Worm (Caenorhabditis elegans) whole organism, L4 larva: ENCODE measurements around the gene pad-2.

Source experiments
- F26F4.8 ChIP-seq: fragments of 200-800 bp; sonication (Bioruptor generic); conservative IDR thresholded peaks from 2 replicates; pipeline ENCODE4 v1.3.6; 2022; ENCODE audit warnings: missing genetic modification characterization, missing compliant biosample characterization
- F37D6.2 ChIP-seq: sonication (generic microtip); optimal IDR thresholded peaks from 2 replicates; lab custom pipeline; 2016; ENCODE audit warnings: mild to moderate bottlenecking, missing genetic modification characterization, missing compliant biosample characterization
- F44E2.7 ChIP-seq: fragments of 200-800 bp; sonication (Bioruptor generic); IDR thresholded peaks from 2 replicates; pipeline ENCODE4 v2.1.2; 2022; ENCODE audit warnings: missing genetic modification characterization, missing compliant biosample characterization
- aha-1 ChIP-seq: fragments of 150-350 bp; peaks from one replicate; lab custom pipeline; 2014; ENCODE audit warnings: missing biosample characterization, missing genetic modification characterization
- arid-1 ChIP-seq: fragments of 200-800 bp; sonication (Bioruptor generic); conservative IDR thresholded peaks from 2 replicates; pipeline ENCODE4 v1.3.6; 2022; ENCODE audit warnings: missing genetic modification reagents, missing genetic modification characterization, missing compliant biosample characterization
- ceh-44 ChIP-seq: fragments of 200-800 bp; sonication (Bioruptor generic); IDR thresholded peaks from 2 replicates; pipeline ENCODE4 v1.3.6; 2022; ENCODE audit warnings: missing genetic modification reagents, missing genetic modification characterization, missing compliant biosample characterization
- ceh-62 ChIP-seq: sonication (generic microtip); optimal IDR thresholded peaks from 2 replicates; lab custom pipeline; 2017; ENCODE audit warnings: missing biosample characterization, missing genetic modification characterization
- ceh-82 ChIP-seq: sonication (generic microtip); optimal IDR thresholded peaks from 2 replicates; lab custom pipeline; 2017; ENCODE audit warnings: missing biosample characterization, missing genetic modification characterization
- ces-1 ChIP-seq: fragments of 150-350 bp; sonication (generic microtip); optimal IDR thresholded peaks from 4 replicates; lab custom pipeline; 2014; ENCODE audit warnings: missing biosample characterization, missing genetic modification reagents, missing genetic modification characterization
- cey-2 ChIP-seq: sonication (generic microtip); optimal IDR thresholded peaks from 3 replicates; lab custom pipeline; 2017; ENCODE audit warnings: missing genetic modification characterization, mild to moderate bottlenecking, missing compliant biosample characterization, antibody characterized with exemption, borderline replicate concordance; ENCODE audit not compliant: insufficient read depth
- ctbp-1 ChIP-seq: fragments of 200-800 bp; sonication (Bioruptor generic); IDR thresholded peaks from 2 replicates; pipeline ENCODE4 v1.3.6; 2022; ENCODE audit warnings: missing genetic modification reagents, missing genetic modification characterization, missing compliant biosample characterization
- dmd-6 ChIP-seq: fragments of 200-800 bp; sonication (Bioruptor generic); IDR thresholded peaks from 2 replicates; pipeline ENCODE4 v1.3.6; 2022; ENCODE audit warnings: missing genetic modification reagents, missing genetic modification characterization, missing compliant biosample characterization
- dmd-8 ChIP-seq: fragments of 200-800 bp; sonication (Bioruptor generic); IDR thresholded peaks from 2 replicates; pipeline ENCODE4 v1.3.6; 2022; ENCODE audit warnings: missing genetic modification characterization, missing compliant biosample characterization
- dmd-9 ChIP-seq: fragments of 200-800 bp; sonication (Bioruptor generic); IDR thresholded peaks from 2 replicates; pipeline ENCODE4 v1.3.6; 2022; ENCODE audit warnings: missing genetic modification reagents, missing genetic modification characterization, missing compliant biosample characterization
- egl-43 ChIP-seq: fragments of 200-800 bp; sonication (Bioruptor generic); IDR thresholded peaks from 2 replicates; pipeline ENCODE4 v1.3.6; 2022; ENCODE audit warnings: missing genetic modification reagents, missing genetic modification characterization, missing compliant biosample characterization
- fkh-10 ChIP-seq: fragments of 150-350 bp; optimal IDR thresholded peaks from 2 replicates; lab custom pipeline; 2014; ENCODE audit warnings: missing biosample characterization, missing genetic modification reagents, missing genetic modification characterization
- hif-1 ChIP-seq, 2 experiments: sonication (generic microtip); optimal IDR thresholded peaks; 2 replicates each; lab custom pipeline; 2016 to 2017; ENCODE audit warnings: missing compliant biosample characterization in 2 of 2, missing genetic modification characterization in 2 of 2, missing genetic modification reagents in 2 of 2, missing genotype in 2 of 2, mild to moderate bottlenecking in 1 of 2
- hlh-11 ChIP-seq: fragments of 200-800 bp; sonication (Bioruptor generic); optimal IDR thresholded peaks from 2 replicates; lab custom pipeline; 2018; ENCODE audit warnings: mild to moderate bottlenecking, missing genetic modification characterization, missing compliant biosample characterization
- hlh-30 ChIP-seq: sonication (generic microtip); optimal IDR thresholded peaks from 2 replicates; lab custom pipeline; 2017; ENCODE audit warnings: antibody characterized with exemption, mild to moderate bottlenecking, missing genetic modification characterization, missing compliant biosample characterization; ENCODE audit not compliant: insufficient read depth
- lin-13 ChIP-seq: fragments of 150-350 bp; optimal IDR thresholded peaks from 2 replicates; lab custom pipeline; 2014; ENCODE audit warnings: missing biosample characterization, missing genetic modification reagents, missing genetic modification characterization
- lin-38 ChIP-seq: fragments of 200-800 bp; sonication (Bioruptor generic); IDR thresholded peaks from 2 replicates; pipeline ENCODE4 v1.3.6; 2022; ENCODE audit warnings: missing genetic modification reagents, missing genetic modification characterization, missing compliant biosample characterization
- lsy-2 ChIP-seq, 2 experiments: fragments of 150-350 bp in 1 of 2; sonication (generic microtip) in 1 of 2; optimal IDR thresholded peaks; 2 replicates each; lab custom pipeline; 2014 to 2017; ENCODE audit warnings: missing biosample characterization in 2 of 2, missing genetic modification characterization in 2 of 2
- madf-9 ChIP-seq: fragments of 200-800 bp; sonication (Bioruptor generic); conservative IDR thresholded peaks from 2 replicates; pipeline ENCODE4 v1.3.6; 2022; ENCODE audit warnings: missing genetic modification reagents, missing genetic modification characterization, missing compliant biosample characterization
- mdl-1 ChIP-seq, 2 experiments: fragments of 150-350 bp in 1 of 2; sonication (generic microtip) in 1 of 2; optimal IDR thresholded peaks; 2 replicates each; lab custom pipeline; 2014 to 2017; ENCODE audit warnings: missing biosample characterization in 2 of 2, missing genetic modification characterization in 2 of 2
- mep-1 ChIP-seq: fragments of 150-350 bp; sonication (generic microtip); optimal IDR thresholded peaks from 3 replicates; lab custom pipeline; 2014; ENCODE audit warnings: missing biosample characterization, missing genetic modification characterization
- mes-2 ChIP-seq: sonication (generic microtip); optimal IDR thresholded peaks from 2 replicates; lab custom pipeline; 2016; ENCODE audit warnings: missing genotype, mild to moderate bottlenecking, missing genetic modification characterization, missing compliant biosample characterization; ENCODE audit not compliant: poor library complexity, severe bottlenecking
- mxl-3 ChIP-seq: fragments of 200-800 bp; sonication (Bioruptor generic); optimal IDR thresholded peaks from 2 replicates; lab custom pipeline; 2018; ENCODE audit warnings: mild to moderate bottlenecking, missing genetic modification characterization, missing compliant biosample characterization
- nhr-10 ChIP-seq: fragments of 150-350 bp; optimal IDR thresholded peaks from 2 replicates; lab custom pipeline; 2014; ENCODE audit warnings: missing biosample characterization, missing genetic modification characterization
- nhr-102 ChIP-seq: sonication (generic microtip); optimal IDR thresholded peaks from 2 replicates; lab custom pipeline; 2016; ENCODE audit warnings: mild to moderate bottlenecking, missing genetic modification characterization, moderate library complexity, missing compliant biosample characterization
- nhr-11 ChIP-seq: fragments of 150-350 bp; optimal IDR thresholded peaks from 2 replicates; lab custom pipeline; 2014; ENCODE audit warnings: missing biosample characterization, missing genetic modification characterization
- nhr-237 ChIP-seq: sonication (generic microtip); optimal IDR thresholded peaks from 2 replicates; lab custom pipeline; 2017; ENCODE audit warnings: missing biosample characterization, missing genetic modification characterization
- nhr-41 ChIP-seq: fragments of 200-800 bp; sonication (Bioruptor generic); IDR thresholded peaks from 2 replicates; pipeline ENCODE4 v1.3.6; 2022; ENCODE audit warnings: missing genetic modification reagents, missing genetic modification characterization, missing compliant biosample characterization
- nhr-6 ChIP-seq: fragments of 150-350 bp; optimal IDR thresholded peaks from 2 replicates; lab custom pipeline; 2014; ENCODE audit warnings: missing biosample characterization, missing genetic modification characterization
- nhr-76 ChIP-seq: fragments of 150-350 bp; optimal IDR thresholded peaks from 2 replicates; lab custom pipeline; 2014; ENCODE audit warnings: missing biosample characterization, missing genetic modification characterization
- php-3 ChIP-seq: fragments of 200-800 bp; sonication (Bioruptor generic); IDR thresholded peaks from 2 replicates; pipeline ENCODE4 v1.3.6; 2022; ENCODE audit warnings: missing genetic modification reagents, missing genetic modification characterization, missing compliant biosample characterization
- rbr-2 ChIP-seq: sonication (generic microtip); optimal IDR thresholded peaks from 2 replicates; lab custom pipeline; 2016; ENCODE audit warnings: missing genotype, missing genetic modification characterization, missing compliant biosample characterization
- set-16 ChIP-seq: fragments of 200-800 bp; sonication (Bioruptor generic); IDR thresholded peaks from 2 replicates; pipeline ENCODE4 v1.3.6; 2022; ENCODE audit warnings: missing genetic modification reagents, missing genetic modification characterization, missing compliant biosample characterization
- skn-1 ChIP-seq: fragments of 150-350 bp; optimal IDR thresholded peaks from 2 replicates; lab custom pipeline; 2014; ENCODE audit warnings: missing biosample characterization, missing genetic modification characterization
- tra-1 ChIP-seq: fragments of 200-800 bp; sonication (Bioruptor generic); IDR thresholded peaks from 2 replicates; pipeline ENCODE4 v1.3.6; 2022; ENCODE audit warnings: missing genetic modification reagents, missing genetic modification characterization, missing compliant biosample characterization
- unc-130 ChIP-seq: sonication (generic microtip); optimal IDR thresholded peaks from 2 replicates; lab custom pipeline; 2016; ENCODE audit warnings: missing genetic modification reagents, missing genetic modification characterization, missing compliant biosample characterization
- unc-62 ChIP-seq, 3 experiments: fragments of 150-350 bp in 1 of 3; sonication (generic microtip); optimal IDR thresholded peaks in 2 of 3; peaks in 1 of 3; 1 replicate in 1 of 3; 2 replicates in 2 of 3; lab custom pipeline; 2014 to 2017; ENCODE audit warnings: missing biosample characterization in 3 of 3, missing genetic modification characterization in 3 of 3, missing genetic modification reagents in 3 of 3, missing genotype in 1 of 3
- vab-7 ChIP-seq: fragments of 200-800 bp; sonication (Bioruptor generic); IDR thresholded peaks from 2 replicates; pipeline ENCODE4 v1.3.6; 2022; ENCODE audit warnings: missing genetic modification reagents, missing genetic modification characterization, missing compliant biosample characterization
- zag-1 ChIP-seq: fragments of 150-350 bp; optimal IDR thresholded peaks from 2 replicates; lab custom pipeline; 2014; ENCODE audit warnings: missing biosample characterization, missing genetic modification characterization
- zfp-2 ChIP-seq: sonication (generic microtip); optimal IDR thresholded peaks from 2 replicates; lab custom pipeline; 2016; ENCODE audit warnings: mild to moderate bottlenecking, missing genetic modification characterization, missing compliant biosample characterization
- zfp-3 ChIP-seq: fragments of 200-800 bp; sonication (Bioruptor generic); conservative IDR thresholded peaks from 2 replicates; pipeline ENCODE4 v1.3.6; 2022; ENCODE audit warnings: missing genetic modification reagents, missing genetic modification characterization, missing compliant biosample characterization

Gene pad-2

DNA sequence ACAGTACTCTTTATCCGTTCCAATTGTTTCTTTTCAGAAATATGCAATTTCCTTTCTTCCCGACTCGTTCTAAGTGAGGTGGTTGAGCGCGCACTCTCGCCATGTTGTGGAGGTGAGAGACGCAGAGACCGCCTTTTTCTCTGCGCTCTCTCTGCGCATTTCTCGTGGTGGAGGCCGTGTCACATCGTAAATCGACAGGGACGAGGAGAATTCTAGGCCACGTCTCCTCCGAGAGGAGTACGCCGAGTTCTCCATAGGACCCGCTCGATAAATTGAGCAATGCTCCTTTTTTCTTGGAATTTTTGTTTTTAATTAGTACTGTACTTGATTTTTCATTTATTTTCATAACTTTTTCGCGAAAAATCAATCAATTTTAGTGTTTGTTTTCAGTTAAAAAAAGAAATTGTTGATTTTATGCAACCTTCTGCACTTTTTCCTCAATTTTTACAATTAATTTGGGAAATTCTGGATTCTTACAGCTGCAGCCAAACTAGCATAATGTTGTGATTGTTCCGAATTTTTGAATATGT lies 8.1 kb upstream of the pad-2 start, which contains the start of gene cnk-1 (continued):
- TF ChIP-seq nhr-6 (peak; percentile 43), unc-130 (GFP tag; lab: Kevin White, UChicago) (peak; percentile 94), cey-2 (no peak), lin-38 (GFP tag; lab: Robert Waterston, UW) (peak; percentile 98), dmd-8 (peak; percentile 85), nhr-76 (no peak), F37D6.2 (tag; lab: Kevin White, UChicago) (peak; percentile 74), nhr-102 (tag; lab: Kevin White, UChicago) (peak; percentile 81), F44E2.7 (GFP tag; lab: Robert Waterston, UW) (no peak), zfp-3 (peak; percentile 98), nhr-11 (tag; lab: Kevin White, UChicago) (peak; percentile 1), arid-1 (GFP tag; lab: Robert Waterston, UW) (peak; percentile 96), mdl-1 (tag; optimal IDR thresholded peaks at IDR 0.05; lab: Kevin White, UChicago) (no peak), F26F4.8 (GFP tag; lab: Robert Waterston, UW) (no peak)

DNA sequence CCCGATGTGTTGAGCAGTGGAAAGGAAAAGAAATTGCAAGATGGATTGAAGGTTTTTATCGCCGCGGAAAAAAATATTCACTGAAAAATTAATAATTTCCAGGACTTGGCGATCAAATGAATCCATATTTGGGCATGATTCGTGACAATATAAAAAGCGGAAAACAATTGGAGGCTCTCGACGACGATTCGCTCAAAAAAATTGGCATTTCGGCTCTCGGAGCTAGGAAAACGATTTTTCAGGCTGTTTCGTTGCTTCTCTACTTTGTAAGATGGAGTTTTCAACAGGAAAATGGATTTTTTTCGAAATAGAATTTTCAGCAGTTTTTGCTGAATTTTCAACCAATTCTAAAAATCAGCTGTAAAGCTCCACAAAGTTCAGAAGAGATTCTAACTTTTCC lies 7.1 kb upstream of the pad-2 start:
- TF ChIP-seq arid-1 (GFP tag; lab: Robert Waterston, UW) = no peak
- no peak for TF ChIP-seq set-16 (GFP tag; lab: Robert Waterston, UW)
- no peak for TF ChIP-seq ceh-62
- TF ChIP-seq aha-1 = peak; percentile 84
- TF ChIP-seq php-3 (GFP tag; lab: Robert Waterston, UW) = no peak
- no peak for TF ChIP-seq ceh-82
- no peak for TF ChIP-seq nhr-41 (GFP tag; lab: Robert Waterston, UW)
- TF ChIP-seq unc-62 (GFP tag; optimal IDR thresholded peaks at IDR 0.05 in 1 of 2; lab: Kevin White, UChicago) = peak in 1 of 2 experiments; percentile 55
- TF ChIP-seq unc-62 (tag; optimal IDR thresholded peaks at IDR 0.05; lab: Kevin White, UChicago) = no peak
- TF ChIP-seq hlh-11 (tag; lab: Kevin White, UChicago) = no peak
- no peak for TF ChIP-seq vab-7 (GFP tag; lab: Robert Waterston, UW)
- no peak for TF ChIP-seq ctbp-1
- no peak for TF ChIP-seq skn-1 (tag; lab: Kevin White, UChicago)

- TF ChIP-seq mes-2 (tag; lab: Kevin White, UChicago) (peak; percentile 9), set-16 (GFP tag; lab: Robert Waterston, UW) (peak; percentile 93), lsy-2 (tag; optimal IDR thresholded peaks at IDR 0.05; lab: Kevin White, UChicago) (peak; percentile 46 to 58), egl-43 (GFP tag; lab: Robert Waterston, UW) (peak; percentile 65; the same call in 1 of the 2 replicates), mxl-3 (GFP tag; lab: Kevin White, UChicago) (peak; percentile 28), nhr-10 (tag; lab: Kevin White, UChicago) (no peak), dmd-6 (peak; percentile 55), fkh-10 (GFP tag; lab: Kevin White, UChicago) (peak; percentile 61), lin-13 (GFP tag; lab: Kevin White, UChicago) (peak; percentile 19), hif-1 (tag; optimal IDR thresholded peaks at IDR 0.05; lab: Kevin White, UChicago) (peak in 1 of 2 experiments; percentile 55), cey-2 (no peak), madf-9 (GFP tag; lab: Robert Waterston, UW) (peak; percentile 49; the same call in 1 of the 2 replicates), zag-1 (tag; lab: Kevin White, UChicago) (peak; percentile 33), mep-1 (tag; lab: Kevin White, UChicago) (peak; percentile 61), mdl-1 (tag; optimal IDR thresholded peaks at IDR 0.05; lab: Kevin White, UChicago) (peak; percentile 48 to 74), zfp-2 (tag; lab: Kevin White, UChicago) (no peak), hlh-30 (tag; lab: Kevin White, UChicago) (peak; percentile 65), ces-1 (peak; percentile 84), dmd-9 (no peak), dmd-8 (no peak), vab-7 (GFP tag; lab: Robert Waterston, UW) (peak; percentile 59), hlh-11 (tag; lab: Kevin White, UChicago) (peak; percentile 42), nhr-237 (tag; lab: Kevin White, UChicago) (no peak), tra-1 (GFP tag; lab: Robert Waterston, UW) (0 out of 2 replicates have a peak, but pooled peaks have one; percentile 35), aha-1 (peak; percentile 93), F37D6.2 (tag; lab: Kevin White, UChicago) (peak; percentile 68), ceh-44 (GFP tag; lab: Robert Waterston, UW) (no peak), rbr-2 (peak; percentile 85), unc-62 (GFP tag; optimal IDR thresholded peaks at IDR 0.05 in 1 of 2; lab: Kevin White, UChicago) (peak in 1 of 2 experiments; percentile 82), unc-62 (tag; optimal IDR thresholded peaks at IDR 0.05; lab: Kevin White, UChicago) (no peak)
These were observed 5.3 kb downstream of the pad-2 start for ce11 chrIII:10284214-10284613.
